Fruit fly (Drosophila melanogaster): ENCODE results near the gene escl.

Gene escl

dm6 chr2L:12007331-12007791 lies 16.6 kb downstream of the escl start (continued):
- TF ChIP-seq gsb (GFP tag; IDR thresholded peaks at IDR 0.05) (no peak), CG18619 (GFP tag; optimal IDR thresholded peaks at IDR 0.05) (peak; percentile 29), CG10274 (GFP tag; optimal IDR thresholded peaks at IDR 0.05) (peak; percentile 13), Opbp (GFP tag; IDR thresholded peaks at IDR 0.05; ENCODE audit: partially characterized antibody) (no peak), HLH54F (GFP tag; optimal IDR thresholded peaks at IDR 0.05) (no peak), caup (GFP tag; optimal IDR thresholded peaks at IDR 0.05; ENCODE audit: severe bottlenecking) (peak; percentile 45), wek (GFP tag; optimal IDR thresholded peaks at IDR 0.05) (peak; percentile 58), CG17912 (GFP tag; optimal IDR thresholded peaks at IDR 0.05) (peak; percentile 98), cas (GFP tag; IDR thresholded peaks at IDR 0.05) (no peak), stwl (tag; optimal IDR thresholded peaks at IDR 0.05) (peak; percentile 43), CG4328 (GFP tag; optimal IDR thresholded peaks at IDR 0.05) (peak; percentile 56), fru (optimal IDR thresholded peaks at IDR 0.05) (no peak), nom (GFP tag; optimal IDR thresholded peaks at IDR 0.05) (peak; percentile 95), CG5953 (GFP tag; IDR thresholded peaks at IDR 0.05) (no peak), CG10209 (GFP tag; optimal IDR thresholded peaks at IDR 0.05) (peak; percentile 47), Lhr (GFP tag; optimal IDR thresholded peaks at IDR 0.05) (peak; percentile 100), Sry-β (GFP tag; optimal IDR thresholded peaks at IDR 0.05) (peak; percentile 46), CG7372 (GFP tag; IDR thresholded peaks at IDR 0.05) (no peak), bigmax (GFP tag; optimal IDR thresholded peaks at IDR 0.05) (no peak), CG17568 (GFP tag; optimal IDR thresholded peaks at IDR 0.05) (peak; percentile 63), nmo (GFP tag; optimal IDR thresholded peaks at IDR 0.05) (peak; percentile 81), Deaf1 (tag; optimal IDR thresholded peaks at IDR 0.05) (peak; percentile 92), GATAe (GFP tag; conservative IDR thresholded peaks at IDR 0.05) (no peak), CG12299 (tag; optimal IDR thresholded peaks at IDR 0.05) (no peak), vvl (GFP tag; IDR thresholded peaks at IDR 0.05) (no peak), Adf1 (GFP tag; IDR thresholded peaks at IDR 0.05) (no peak), fu2 (GFP tag; optimal IDR thresholded peaks at IDR 0.05) (no peak), CG1603 (tag; optimal IDR thresholded peaks at IDR 0.05) (peak; percentile 65), CG13624 (GFP tag; optimal IDR thresholded peaks at IDR 0.05) (peak; percentile 74), NK7.1 (GFP tag; optimal IDR thresholded peaks at IDR 0.05) (no peak), lab (GFP tag; optimal IDR thresholded peaks at IDR 0.05) (peak; percentile 83), Dll (GFP tag; IDR thresholded peaks at IDR 0.05; ENCODE audit: partially characterized antibody) (no peak), slbo (GFP tag; IDR thresholded peaks at IDR 0.05) (no peak), ranshi (GFP tag; IDR thresholded peaks at IDR 0.05) (no peak), Dip2 (GFP tag; IDR thresholded peaks at IDR 0.05) (no peak), pfk (GFP tag; optimal IDR thresholded peaks at IDR 0.05) (peak; percentile 76), zf30C (GFP tag; optimal IDR thresholded peaks at IDR 0.05) (peak; percentile 14), CG13424 (tag; optimal IDR thresholded peaks at IDR 0.05) (peak; percentile 19), pb (GFP tag; optimal IDR thresholded peaks at IDR 0.05) (peak; percentile 87), CG18011 (GFP tag; optimal IDR thresholded peaks at IDR 0.05) (no peak), CG8089 (GFP tag; optimal IDR thresholded peaks at IDR 0.05) (peak; percentile 66), CG2129 (GFP tag; IDR thresholded peaks at IDR 0.05; ENCODE audit: partially characterized antibody) (no peak), danr (GFP tag; IDR thresholded peaks at IDR 0.05) (no peak), CG8290 (GFP tag; optimal IDR thresholded peaks at IDR 0.05) (peak; percentile 53), CG8290 (tag; optimal IDR thresholded peaks at IDR 0.05) (peak; percentile 90 to 93), Stat92E (GFP tag; optimal IDR thresholded peaks at IDR 0.05) (peak in 1 of 3 experiments; percentile 97), CG12659 (GFP tag; optimal IDR thresholded peaks at IDR 0.05) (peak; percentile 87), Xbp1 (GFP tag; optimal IDR thresholded peaks at IDR 0.05) (peak; percentile 33), CG4730 (GFP tag; IDR thresholded peaks at IDR 0.05) (no peak), Max (GFP tag; optimal IDR thresholded peaks at IDR 0.05) (peak; percentile 26)

Measured in whole organism, embryonic.